Fruit fly (Drosophila melanogaster) whole organism, embryonic: ENCODE measurements around the gene scramb2.

ENCODE experiments used
- Bdp1 ChIP-seq: fragments of 200-800 bp; sonication (Bioruptor generic); optimal IDR thresholded peaks from 3 replicates; lab custom pipeline; 2016; ENCODE audit warnings: missing biosample characterization, missing genetic modification characterization
- CG10274 ChIP-seq: fragments of 200-800 bp; sonication (Bioruptor generic); optimal IDR thresholded peaks from 3 replicates; lab custom pipeline; 2017; ENCODE audit warnings: missing biosample characterization, mild to moderate bottlenecking, missing genetic modification characterization
- CG10366 ChIP-seq: fragments of 200-800 bp; sonication (Bioruptor generic); IDR thresholded peaks from 2 replicates; pipeline ENCODE4 v1.3.6; 2022; ENCODE audit warnings: missing biosample characterization, missing genetic modification characterization
- CG12071 ChIP-seq: fragments of 200-800 bp; sonication (Bioruptor generic); optimal IDR thresholded peaks from 3 replicates; lab custom pipeline; 2018; ENCODE audit warnings: missing biosample characterization, mild to moderate bottlenecking, missing genetic modification characterization
- CG13296 ChIP-seq: fragments of 200-800 bp; sonication (Bioruptor generic); optimal IDR thresholded peaks from 3 replicates; lab custom pipeline; 2018; ENCODE audit warnings: missing biosample characterization, mild to moderate bottlenecking, missing genetic modification characterization
- CG13424 ChIP-seq: fragments of 200-800 bp; sonication (Bioruptor generic); optimal IDR thresholded peaks from 2 replicates; lab custom pipeline; 2019; ENCODE audit warnings: missing biosample characterization, mild to moderate bottlenecking, missing genetic modification characterization, moderate library complexity
- CG13894 ChIP-seq: fragments of 200-800 bp; sonication (Bioruptor generic); optimal IDR thresholded peaks from 3 replicates; lab custom pipeline; 2018; ENCODE audit warnings: missing biosample characterization, mild to moderate bottlenecking, missing genetic modification characterization, moderate library complexity
- CG17359 ChIP-seq: fragments of 200-800 bp; sonication (Bioruptor generic); optimal IDR thresholded peaks from 3 replicates; lab custom pipeline; 2018; ENCODE audit warnings: missing biosample characterization, mild to moderate bottlenecking, missing genetic modification characterization, moderate library complexity
- CG18619 ChIP-seq: fragments of 200-800 bp; sonication (Bioruptor generic); optimal IDR thresholded peaks from 3 replicates; lab custom pipeline; 2017; ENCODE audit warnings: missing biosample characterization, mild to moderate bottlenecking, missing genetic modification characterization
- CG34422 ChIP-seq: fragments of 200-800 bp; sonication (Bioruptor generic); IDR thresholded peaks from 3 replicates; pipeline ENCODE4 v1.3.6; 2022; ENCODE audit warnings: missing biosample characterization, missing genetic modification characterization
- CG4404 ChIP-seq: fragments of 200-800 bp; sonication (Bioruptor generic); IDR thresholded peaks from 2 replicates; pipeline ENCODE4 v1.3.6; 2022; ENCODE audit warnings: missing biosample characterization, missing genetic modification characterization
- CG7745 ChIP-seq: fragments of 200-800 bp; sonication (Bioruptor generic); optimal IDR thresholded peaks from 2 replicates; lab custom pipeline; 2018; ENCODE audit warnings: missing biosample characterization, mild to moderate bottlenecking, missing genetic modification characterization, moderate library complexity
- CG8281 ChIP-seq: fragments of 200-800 bp; sonication (Bioruptor generic); optimal IDR thresholded peaks from 2 replicates; lab custom pipeline; 2018; ENCODE audit warnings: missing biosample characterization, mild to moderate bottlenecking, missing genetic modification characterization, moderate library complexity
- CG8290 ChIP-seq, 3 experiments: fragments of 200-800 bp; sonication (Bioruptor generic); optimal IDR thresholded peaks; 2 replicates each; lab custom pipeline; 2016 to 2019; ENCODE audit warnings: missing biosample characterization in 3 of 3, missing genetic modification characterization in 3 of 3, mild to moderate bottlenecking in 2 of 3, moderate library complexity in 1 of 3
- CG8924 ChIP-seq: fragments of 200-800 bp; optimal IDR thresholded peaks from 3 replicates; lab custom pipeline; 2019; ENCODE audit warnings: missing biosample characterization, mild to moderate bottlenecking, missing genetic modification characterization, moderate library complexity
- CG9609 ChIP-seq: fragments of 200-800 bp; sonication (Bioruptor generic); optimal IDR thresholded peaks from 3 replicates; lab custom pipeline; 2016; ENCODE audit warnings: missing biosample characterization, missing genetic modification characterization
- CTCF ChIP-seq: fragments of 200-800 bp; sonication (Bioruptor generic); optimal IDR thresholded peaks from 2 replicates; lab custom pipeline; 2017; ENCODE audit warnings: missing biosample characterization, mild to moderate bottlenecking, missing genetic modification characterization, moderate library complexity
- D19A ChIP-seq: fragments of 200-800 bp; optimal IDR thresholded peaks from 3 replicates; lab custom pipeline; 2019; ENCODE audit warnings: missing biosample characterization, mild to moderate bottlenecking, missing genetic modification characterization, moderate library complexity
- Dbx ChIP-seq: fragments of 200-800 bp; sonication (Bioruptor generic); IDR thresholded peaks from 3 replicates; pipeline ENCODE4 v1.3.6; 2022; ENCODE audit warnings: missing biosample characterization, missing genetic modification characterization
- HLH54F ChIP-seq: fragments of 200-800 bp; sonication (Bioruptor generic); optimal IDR thresholded peaks from 3 replicates; lab custom pipeline; 2016; ENCODE audit warnings: missing biosample characterization, missing genetic modification characterization
- Hmr ChIP-seq: fragments of 200-800 bp; sonication (Bioruptor generic); optimal IDR thresholded peaks from 3 replicates; lab custom pipeline; 2017; ENCODE audit warnings: mild to moderate bottlenecking, missing biosample characterization, missing genetic modification reagents, missing genetic modification characterization
- Hr78 ChIP-seq, 2 experiments: fragments of 200-800 bp in 1 of 2; fragments of >200 bp in 1 of 2; sonication (Bioruptor generic) in 1 of 2; optimal IDR thresholded peaks; 2 replicates each; lab custom pipeline; 2017 to 2019; ENCODE audit warnings: missing biosample characterization in 2 of 2, missing genetic modification characterization in 2 of 2, mild to moderate bottlenecking in 1 of 2, moderate library complexity in 1 of 2
- Med ChIP-seq: fragments of 200-800 bp; sonication (Bioruptor generic); peaks from one replicate; lab custom pipeline; 2016; ENCODE audit warnings: missing biosample characterization, missing genetic modification characterization, mild to moderate bottlenecking, inconsistent platforms, moderate library complexity
- NK7.1 ChIP-seq: fragments of 200-800 bp; sonication (Bioruptor generic); optimal IDR thresholded peaks from 3 replicates; lab custom pipeline; 2016; ENCODE audit warnings: missing biosample characterization, missing genetic modification characterization
- Xbp1 ChIP-seq: fragments of 200-800 bp; sonication (Bioruptor generic); optimal IDR thresholded peaks from 3 replicates; lab custom pipeline; 2016; ENCODE audit warnings: missing biosample characterization, mild to moderate bottlenecking, missing genetic modification characterization
- Xrp1 ChIP-seq: fragments of 200-800 bp; sonication (Bioruptor generic); IDR thresholded peaks from 2 replicates; pipeline ENCODE4 v1.3.6; 2022; ENCODE audit warnings: missing biosample characterization, missing genetic modification characterization
- al ChIP-seq: fragments of 200-800 bp; sonication (Bioruptor generic); IDR thresholded peaks from 2 replicates; pipeline ENCODE4 v1.3.6; 2022; ENCODE audit warnings: missing biosample characterization, missing genetic modification characterization
- ap ChIP-seq: fragments of 200-800 bp; sonication (Bioruptor generic); IDR thresholded peaks from 2 replicates; pipeline ENCODE4 v1.3.6; 2022; ENCODE audit warnings: missing biosample characterization, missing genetic modification characterization
- ato ChIP-seq: fragments of 200-800 bp; sonication (Bioruptor generic); IDR thresholded peaks from 2 replicates; pipeline ENCODE4 v1.3.6; 2022; ENCODE audit warnings: missing biosample characterization, missing genetic modification characterization; ENCODE audit not compliant: partially characterized antibody
- cad ChIP-seq: fragments of >200 bp; optimal IDR thresholded peaks from 2 replicates; lab custom pipeline; 2017; ENCODE audit warnings: missing biosample characterization, missing genetic modification characterization
- cg ChIP-seq: fragments of 200-800 bp; sonication (Bioruptor generic); optimal IDR thresholded peaks from 3 replicates; lab custom pipeline; 2019; ENCODE audit warnings: missing biosample characterization, mild to moderate bottlenecking, missing genetic modification characterization, moderate library complexity
- ewg ChIP-seq: fragments of 200-800 bp; sonication (Bioruptor generic); optimal IDR thresholded peaks from 3 replicates; lab custom pipeline; 2017; ENCODE audit warnings: mild to moderate bottlenecking, missing biosample characterization, missing genetic modification reagents, missing genetic modification characterization
- exex ChIP-seq: fragments of 200-800 bp; sonication (Bioruptor generic); optimal IDR thresholded peaks from 4 replicates; lab custom pipeline; 2018; ENCODE audit warnings: missing biosample characterization, mild to moderate bottlenecking, missing genetic modification characterization, moderate library complexity
- eyg ChIP-seq: fragments of 200-800 bp; sonication (Bioruptor generic); optimal IDR thresholded peaks from 3 replicates; lab custom pipeline; 2016; ENCODE audit warnings: missing biosample characterization, missing genetic modification characterization
- gem ChIP-seq: fragments of 200-800 bp; sonication (Bioruptor generic); optimal IDR thresholded peaks from 2 replicates; lab custom pipeline; 2019; ENCODE audit warnings: missing biosample characterization, mild to moderate bottlenecking, missing genetic modification characterization, moderate library complexity
- grn ChIP-seq: fragments of 200-800 bp; sonication (Bioruptor generic); optimal IDR thresholded peaks from 3 replicates; lab custom pipeline; 2017; ENCODE audit warnings: missing biosample characterization, missing genetic modification characterization
- jumu ChIP-seq: fragments of 200-800 bp; sonication (Bioruptor generic); optimal IDR thresholded peaks from 3 replicates; lab custom pipeline; 2016; ENCODE audit warnings: missing biosample characterization, missing genetic modification characterization
- kay ChIP-seq: fragments of 200-800 bp; sonication (Bioruptor generic); optimal IDR thresholded peaks from 2 replicates; lab custom pipeline; 2016; ENCODE audit warnings: missing biosample characterization, missing genetic modification characterization
- lilli ChIP-seq: fragments of 200-800 bp; sonication (Bioruptor generic); optimal IDR thresholded peaks from 3 replicates; lab custom pipeline; 2016; ENCODE audit warnings: missing biosample characterization, missing genetic modification characterization
- lmd ChIP-seq: fragments of 200-800 bp; sonication (Bioruptor generic); IDR thresholded peaks from 2 replicates; pipeline ENCODE4 v1.3.6; 2022; ENCODE audit warnings: missing biosample characterization, missing genetic modification characterization
- nerfin-2 ChIP-seq: fragments of 200-800 bp; sonication (Bioruptor generic); IDR thresholded peaks from 2 replicates; pipeline ENCODE4 v1.3.6; 2022; ENCODE audit warnings: missing biosample characterization, missing genetic modification characterization; ENCODE audit not compliant: partially characterized antibody
- onecut ChIP-seq: fragments of 200-800 bp; sonication (Bioruptor generic); IDR thresholded peaks from 2 replicates; pipeline ENCODE4 v1.3.6; 2022; ENCODE audit warnings: missing biosample characterization, missing genetic modification characterization
- phol ChIP-seq: fragments of 200-800 bp; sonication (Bioruptor generic); optimal IDR thresholded peaks from 3 replicates; lab custom pipeline; 2018; ENCODE audit warnings: missing biosample characterization, mild to moderate bottlenecking, missing genetic modification characterization, moderate library complexity
- prd ChIP-seq, 3 experiments: fragments of >200 bp in 2 of 3; fragments of 200-800 bp in 1 of 3; sonication (Bioruptor generic) in 1 of 3; optimal IDR thresholded peaks in 2 of 3; IDR thresholded peaks in 1 of 3; 2 replicates in 2 of 3; 3 replicates in 1 of 3; pipeline versions ENCODE4 v1.3.6 to Lab custom; 2017 to 2022; ENCODE audit warnings: missing biosample characterization in 1 of 3, missing genetic modification characterization in 1 of 3
- sens ChIP-seq: fragments of 200-800 bp; sonication (Bioruptor generic); peaks from one replicate; lab custom pipeline; 2016; ENCODE audit warnings: missing biosample characterization, missing genetic modification characterization
- slou ChIP-seq: fragments of 200-800 bp; sonication (Bioruptor generic); optimal IDR thresholded peaks from 3 replicates; lab custom pipeline; 2016; ENCODE audit warnings: missing biosample characterization, missing genetic modification characterization
- tio ChIP-seq: fragments of 200-800 bp; sonication (Bioruptor generic); optimal IDR thresholded peaks from 2 replicates; lab custom pipeline; 2017; ENCODE audit warnings: missing biosample characterization, missing genetic modification characterization, inconsistent platforms
- ttk ChIP-seq: fragments of 200-800 bp; sonication (Bioruptor generic); IDR thresholded peaks from 2 replicates; pipeline ENCODE4 v2.1.2; 2022; ENCODE audit warnings: missing biosample characterization, missing genetic modification characterization

Gene scramb2

DNA sequence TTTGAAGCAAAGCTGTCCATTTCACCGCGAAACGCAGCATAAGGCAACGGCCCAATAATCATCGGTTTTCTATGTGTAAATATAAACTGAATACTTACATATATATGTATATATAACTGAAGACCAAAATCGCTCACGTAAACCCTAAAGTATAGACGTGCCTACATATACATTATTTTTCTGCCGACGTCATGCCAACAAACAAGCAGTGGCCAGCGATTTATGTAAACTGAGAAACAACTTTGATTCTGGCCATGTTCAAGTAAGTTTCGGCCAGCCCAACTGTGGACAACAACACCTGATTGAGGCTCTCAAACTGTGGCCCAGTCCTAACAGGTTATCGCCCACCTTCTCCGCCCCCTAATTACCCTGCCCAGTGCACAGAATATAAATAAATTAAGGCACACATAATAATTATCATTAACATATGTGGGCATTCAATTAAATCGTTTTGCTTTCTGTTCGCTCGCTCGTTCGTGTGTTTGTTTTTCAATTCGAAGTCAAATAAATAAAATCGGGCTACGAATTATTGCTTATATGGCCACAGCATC lies 35.4 kb upstream of the scramb2 start (continued):
- TF ChIP-seq exex: peak; percentile 52
- TF ChIP-seq Med (GFP tag; lab: Kevin White, UChicago): peak; percentile 75
- no peak for TF ChIP-seq Hr78 (GFP tag; optimal IDR thresholded peaks at IDR 0.05; lab: Kevin White, UChicago)
- TF ChIP-seq Hmr (GFP tag; lab: Kevin White, UChicago): peak; percentile 18
- TF ChIP-seq CG34422: peak; percentile 22; the same call in 1 of the 3 replicates
- no peak for TF ChIP-seq lilli (GFP tag; lab: Kevin White, UChicago)
- peak; percentile 97 for TF ChIP-seq CG13894 (tag; lab: Kevin White, UChicago)
- no peak for TF ChIP-seq D19A (tag; lab: Kevin White, UChicago)
- TF ChIP-seq CG10274 (GFP tag; lab: Kevin White, UChicago): no peak
- peak; percentile 9 for TF ChIP-seq CG7745 (tag; lab: Kevin White, UChicago)
- TF ChIP-seq sens (GFP tag; lab: Kevin White, UChicago): peak; percentile 69
- TF ChIP-seq CG8290 (GFP tag; optimal IDR thresholded peaks at IDR 0.05; lab: Kevin White, UChicago): no peak
- peak in 1 of 2 experiments; percentile 31 for TF ChIP-seq CG8290 (tag; optimal IDR thresholded peaks at IDR 0.05; lab: Kevin White, UChicago)
- TF ChIP-seq cg: peak; percentile 55
- no peak for TF ChIP-seq eyg (GFP tag; lab: Kevin White, UChicago)
- peak; percentile 50 for TF ChIP-seq cad
- TF ChIP-seq ap: no peak
- peak; percentile 33 for TF ChIP-seq CG12071 (GFP tag; lab: Kevin White, UChicago)

DNA sequence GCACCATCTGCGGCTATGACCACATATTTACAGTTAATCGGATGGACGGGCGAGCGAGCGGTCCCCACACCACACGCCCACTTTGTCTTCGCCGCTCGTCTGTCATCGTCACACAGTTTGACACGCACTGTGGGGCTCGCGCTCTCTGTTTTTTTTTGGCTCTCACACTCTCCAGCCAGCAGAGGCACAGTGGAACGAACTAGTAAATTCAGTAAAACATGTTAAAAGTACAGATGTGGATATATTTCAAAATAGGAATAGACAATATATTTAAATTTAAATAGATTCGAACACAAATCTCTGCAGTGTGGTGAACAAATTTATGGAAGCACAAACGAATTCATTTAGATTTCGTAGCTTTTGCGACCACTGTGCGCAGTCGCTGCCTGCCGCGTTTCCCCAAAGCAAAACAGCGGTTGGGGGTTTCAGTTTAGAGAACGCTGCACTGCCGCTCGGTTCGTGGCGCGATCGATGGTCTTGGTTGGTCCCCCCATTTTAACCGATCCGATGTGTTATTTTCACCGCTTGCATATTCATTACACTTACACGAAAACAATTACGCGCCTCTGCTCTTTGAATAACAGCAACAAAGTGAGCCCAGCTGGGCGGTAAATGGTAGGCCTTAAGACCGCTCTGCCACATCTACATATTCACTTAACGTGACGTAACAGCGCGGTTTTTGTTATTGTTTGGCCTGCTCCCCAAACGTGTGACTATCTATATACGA lies 34.7 kb upstream of the scramb2 start:
- TF ChIP-seq CG9609: peak; percentile 95
- peak; percentile 92 for TF ChIP-seq Bdp1 (GFP tag; lab: Kevin White, UChicago)
- peak; percentile 92 for TF ChIP-seq CG8281 (tag; lab: Kevin White, UChicago)
- TF ChIP-seq slou (GFP tag; lab: Kevin White, UChicago): peak; percentile 94
- peak; percentile 96 for TF ChIP-seq ewg (GFP tag; lab: Kevin White, UChicago)
- peak; percentile 95 for TF ChIP-seq CG4404 (GFP tag; lab: Robert Waterston, UW)
- TF ChIP-seq jumu (GFP tag; lab: Kevin White, UChicago): peak; percentile 95
- peak; percentile 97 for TF ChIP-seq HLH54F (GFP tag; lab: Kevin White, UChicago)
- peak; percentile 99 for TF ChIP-seq Dbx (GFP tag; lab: Robert Waterston, UW)
- peak; percentile 96 for TF ChIP-seq onecut (GFP tag; lab: Robert Waterston, UW)
- TF ChIP-seq lmd (GFP tag; lab: Robert Waterston, UW): peak; percentile 98
- TF ChIP-seq CG13424 (tag; lab: Kevin White, UChicago): peak; percentile 98
- TF ChIP-seq phol (tag; lab: Kevin White, UChicago): peak; percentile 96
- peak; percentile 94 for TF ChIP-seq NK7.1
- no peak for TF ChIP-seq prd (optimal IDR thresholded peaks at IDR 0.05; lab: Kevin White, UChicago)
- peak; percentile 99 for TF ChIP-seq prd (GFP tag; IDR thresholded peaks at IDR 0.05; lab: Robert Waterston, UW)
- peak; percentile 99 for TF ChIP-seq Xbp1 (GFP tag; lab: Kevin White, UChicago)
- TF ChIP-seq gem (tag; lab: Kevin White, UChicago): peak; percentile 99
- TF ChIP-seq tio (GFP tag; lab: Kevin White, UChicago): peak; percentile 97
- peak; percentile 99 for TF ChIP-seq CG17359 (tag; lab: Kevin White, UChicago)
- TF ChIP-seq CTCF (GFP tag; lab: Kevin White, UChicago): peak; percentile 76
- peak; percentile 80 for TF ChIP-seq nerfin-2 (GFP tag; lab: Robert Waterston, UW)
- peak; percentile 96 for TF ChIP-seq kay
- peak; percentile 98 for TF ChIP-seq CG8924
- TF ChIP-seq grn: peak; percentile 90
- TF ChIP-seq Xrp1 (GFP tag; lab: Robert Waterston, UW): peak; percentile 99
- peak; percentile 98 for TF ChIP-seq al (GFP tag; lab: Robert Waterston, UW)
- TF ChIP-seq CG18619: peak; percentile 98
- TF ChIP-seq ato (GFP tag; lab: Robert Waterston, UW): no peak
- TF ChIP-seq ttk (GFP tag; lab: Robert Waterston, UW): peak; percentile 98
- TF ChIP-seq CG13296 (GFP tag; lab: Kevin White, UChicago): peak; percentile 99
- peak; percentile 99 for TF ChIP-seq CG10366 (GFP tag; lab: Robert Waterston, UW)
